Worm (Caenorhabditis elegans) whole organism, early embryonic: ENCODE data around the gene sek-3.

Source experiments
- aly-1 ChIP-seq: sonication (generic microtip); optimal IDR thresholded peaks from 2 replicates; lab custom pipeline; 2016; ENCODE audit warnings: missing genetic modification characterization, missing compliant biosample characterization
- hnd-1 ChIP-seq: sonication (generic microtip); optimal IDR thresholded peaks from 2 replicates; lab custom pipeline; 2016; ENCODE audit warnings: missing genetic modification characterization, missing compliant biosample characterization

DNA sequence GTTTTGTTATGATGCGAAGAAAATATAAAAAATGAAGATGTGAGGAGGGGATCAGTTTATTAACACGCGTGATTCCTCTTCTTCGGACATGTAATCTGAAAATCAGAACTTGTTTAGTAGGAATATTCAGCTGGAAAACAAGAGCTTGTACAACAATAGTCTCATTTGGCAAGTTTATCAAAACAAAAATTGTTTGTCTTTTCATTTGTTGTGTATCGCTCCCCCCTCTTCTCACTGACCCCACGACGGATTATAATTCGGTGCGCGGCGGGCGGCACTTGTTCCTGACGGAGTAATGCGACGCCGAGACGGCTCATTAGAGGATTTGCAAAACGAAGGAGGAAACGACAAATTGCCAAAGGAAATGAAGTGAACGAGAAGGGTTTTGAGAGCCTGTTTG is 16.2 kb downstream of the sek-3 start, which contains the start of gene ZC449.4:
- TF ChIP-seq aly-1 (tag; lab: Kevin White, UChicago) (no peak), hnd-1 (tag; lab: Kevin White, UChicago) (no peak)
